Fruit fly (Drosophila melanogaster) whole organism, wandering third instar larva: Measurements from ENCODE around the gene CG8993.
A peak's percentile ranks its signal among the peaks of the same experiment; 100 is the strongest.

Source experiments
- Abd-B ChIP-seq: fragments of >200 bp; optimal IDR thresholded peaks from 2 replicates; lab custom pipeline; 2017; ENCODE audit warnings: missing biosample characterization, missing genetic modification characterization
- CG32264 ChIP-seq: fragments of 200-800 bp; sonication (Bioruptor generic); optimal IDR thresholded peaks from 2 replicates; lab custom pipeline; 2016; ENCODE audit warnings: missing biosample characterization, missing genetic modification characterization
- CG9705 ChIP-seq: fragments of 200-800 bp; sonication (Bioruptor generic); optimal IDR thresholded peaks from 2 replicates; lab custom pipeline; 2018; ENCODE audit warnings: missing biosample characterization, mild to moderate bottlenecking, missing genetic modification characterization
- CrebA ChIP-seq: fragments of 200-800 bp; sonication (Bioruptor generic); optimal IDR thresholded peaks from 2 replicates; lab custom pipeline; 2016; ENCODE audit warnings: missing biosample characterization, mild to moderate bottlenecking, missing genetic modification characterization, borderline replicate concordance
- Dfd ChIP-seq: fragments of >200 bp; optimal IDR thresholded peaks from 2 replicates; lab custom pipeline; 2017; ENCODE audit warnings: missing biosample characterization, missing genetic modification characterization
- Dif ChIP-seq: fragments of 200-275, 200-300 bp; sonication (Bioruptor generic); optimal IDR thresholded peaks from 2 replicates; lab custom pipeline; 2018; ENCODE audit warnings: missing biosample characterization, missing genetic modification characterization; ENCODE audit not compliant: partially characterized antibody
- GATAd ChIP-seq: sonication (Bioruptor generic); optimal IDR thresholded peaks from 2 replicates; lab custom pipeline; 2016; ENCODE audit warnings: missing biosample characterization, missing genetic modification characterization
- HLH106 ChIP-seq: fragments of 200-800 bp; optimal IDR thresholded peaks from 3 replicates; lab custom pipeline; 2019; ENCODE audit warnings: missing biosample characterization, mild to moderate bottlenecking, missing genetic modification characterization, moderate library complexity
- Hnf4 ChIP-seq: fragments of 200-800 bp; sonication (Bioruptor generic); optimal IDR thresholded peaks from 2 replicates; lab custom pipeline; 2016; ENCODE audit warnings: missing biosample characterization, mild to moderate bottlenecking, missing genetic modification characterization
- Hr78 ChIP-seq: fragments of >200 bp; optimal IDR thresholded peaks from 2 replicates; lab custom pipeline; 2017; ENCODE audit warnings: missing biosample characterization, missing genetic modification characterization
- Hr83 ChIP-seq: fragments of 200-300 bp; sonication (Bioruptor generic); optimal IDR thresholded peaks from 2 replicates; lab custom pipeline; 2016; ENCODE audit warnings: missing biosample characterization, mild to moderate bottlenecking, missing genetic modification characterization, moderate library complexity; ENCODE audit not compliant: poor library complexity, severe bottlenecking
- Jra ChIP-seq: sonication (Bioruptor generic); optimal IDR thresholded peaks from 2 replicates; lab custom pipeline; 2016; ENCODE audit warnings: missing biosample characterization, missing genetic modification characterization
- Mio ChIP-seq: sonication (Bioruptor generic); optimal IDR thresholded peaks from 2 replicates; lab custom pipeline; 2016; ENCODE audit warnings: missing biosample characterization, missing genetic modification characterization
- Myc ChIP-seq: fragments of >200 bp; optimal IDR thresholded peaks from 2 replicates; lab custom pipeline; 2017
- N ChIP-seq: fragments of >200 bp; optimal IDR thresholded peaks from 2 replicates; lab custom pipeline; 2018; ENCODE audit warnings: missing biosample characterization, missing external identifiers, missing genetic modification characterization
- OdsH ChIP-seq: fragments of 200-800 bp; sonication (Bioruptor generic); optimal IDR thresholded peaks from 2 replicates; lab custom pipeline; 2016; ENCODE audit warnings: missing biosample characterization, mild to moderate bottlenecking, missing genetic modification characterization
- Rel ChIP-seq, 2 experiments: fragments of 200-800 bp; sonication (Bioruptor generic) in 1 of 2; optimal IDR thresholded peaks; 2 replicates in 1 of 2; 3 replicates in 1 of 2; lab custom pipeline; 2016 to 2019; ENCODE audit warnings: mild to moderate bottlenecking in 2 of 2, missing biosample characterization in 2 of 2, missing genetic modification characterization in 2 of 2, moderate library complexity in 1 of 2
- Sp1 ChIP-seq: fragments of 200-800 bp; sonication (Bioruptor generic); optimal IDR thresholded peaks from 3 replicates; lab custom pipeline; 2019; ENCODE audit warnings: missing biosample characterization, mild to moderate bottlenecking, missing genetic modification characterization, moderate library complexity
- Vsx2 ChIP-seq: fragments of 200-300, 225-300 bp; sonication (Bioruptor generic); optimal IDR thresholded peaks from 2 replicates; lab custom pipeline; 2018; ENCODE audit warnings: missing biosample characterization, missing genetic modification characterization; ENCODE audit not compliant: partially characterized antibody
- br ChIP-seq: fragments of 200-800 bp; sonication (Bioruptor generic); optimal IDR thresholded peaks from 2 replicates; lab custom pipeline; 2016; ENCODE audit warnings: missing biosample characterization, missing genetic modification characterization
- brk ChIP-seq: fragments of 200-800 bp; sonication (Bioruptor generic); optimal IDR thresholded peaks from 2 replicates; lab custom pipeline; 2016; ENCODE audit warnings: missing biosample characterization, mild to moderate bottlenecking, missing genetic modification characterization
- dl ChIP-seq, 2 experiments: fragments of 175-275, 200-275 bp in 1 of 2; fragments of 200-275 bp in 1 of 2; sonication (Bioruptor generic); optimal IDR thresholded peaks; lab custom pipeline; 2018; ENCODE audit warnings: mild to moderate bottlenecking in 2 of 2, missing biosample characterization in 2 of 2, missing genetic modification characterization in 2 of 2, moderate library complexity in 2 of 2; ENCODE audit not compliant: partially characterized antibody in 2 of 2, insufficient read depth in 1 of 2
- dmrt93B ChIP-seq: fragments of 200-800 bp; sonication (Bioruptor generic); optimal IDR thresholded peaks from 2 replicates; lab custom pipeline; 2018; ENCODE audit warnings: missing biosample characterization, mild to moderate bottlenecking, missing genetic modification characterization
- dsf ChIP-seq: sonication (Bioruptor generic); optimal IDR thresholded peaks from 2 replicates; lab custom pipeline; 2016; ENCODE audit warnings: missing biosample characterization, missing genetic modification characterization, borderline replicate concordance
- ey ChIP-seq: fragments of 200-800 bp; sonication (Bioruptor generic); optimal IDR thresholded peaks from 2 replicates; lab custom pipeline; 2016; ENCODE audit warnings: missing biosample characterization, missing genetic modification characterization
- foxo ChIP-seq, 2 experiments: fragments of 200-800 bp; sonication (Bioruptor generic); optimal IDR thresholded peaks; 2 replicates in 1 of 2; 3 replicates in 1 of 2; lab custom pipeline; 2016 to 2017; ENCODE audit warnings: missing biosample characterization in 2 of 2, missing genetic modification characterization in 2 of 2
- fru ChIP-seq: fragments of 200-800 bp; sonication (Bioruptor generic); optimal IDR thresholded peaks from 3 replicates; lab custom pipeline; 2016; ENCODE audit warnings: missing biosample characterization, mild to moderate bottlenecking, missing genetic modification characterization
- h ChIP-seq: fragments of 200-800 bp; sonication (Bioruptor generic); optimal IDR thresholded peaks from 3 replicates; lab custom pipeline; 2016; ENCODE audit warnings: missing biosample characterization, mild to moderate bottlenecking, missing genetic modification characterization
- jim ChIP-seq: fragments of 175-275, 200-325 bp; sonication (Bioruptor generic); optimal IDR thresholded peaks from 2 replicates; lab custom pipeline; 2016; ENCODE audit warnings: missing biosample characterization, mild to moderate bottlenecking, missing genetic modification characterization
- lola ChIP-seq: fragments of >200 bp; optimal IDR thresholded peaks from 2 replicates; lab custom pipeline; 2017; ENCODE audit warnings: missing biosample characterization, missing genetic modification characterization
- pan ChIP-seq: fragments of >200 bp; optimal IDR thresholded peaks from 2 replicates; lab custom pipeline; 2017
- psq ChIP-seq: fragments of 200-800 bp; sonication (Bioruptor generic); optimal IDR thresholded peaks from 3 replicates; lab custom pipeline; 2017; ENCODE audit warnings: missing biosample characterization, mild to moderate bottlenecking, missing genetic modification characterization, moderate library complexity
- rgr ChIP-seq: fragments of 200-800 bp; sonication (Bioruptor generic); optimal IDR thresholded peaks from 3 replicates; lab custom pipeline; 2016; ENCODE audit warnings: missing biosample characterization, mild to moderate bottlenecking, missing genetic modification characterization
- sage ChIP-seq: fragments of 200-800 bp; sonication (Bioruptor generic); optimal IDR thresholded peaks from 2 replicates; lab custom pipeline; 2016; ENCODE audit warnings: missing biosample characterization, mild to moderate bottlenecking, missing genetic modification characterization
- sv ChIP-seq: fragments of 200-800 bp; sonication (Bioruptor generic); optimal IDR thresholded peaks from 3 replicates; lab custom pipeline; 2016; ENCODE audit warnings: missing biosample characterization, missing genetic modification characterization
- tai ChIP-seq: sonication (Bioruptor generic); optimal IDR thresholded peaks from 2 replicates; lab custom pipeline; 2016; ENCODE audit warnings: missing biosample characterization, missing genetic modification characterization
- usp ChIP-seq: fragments of >200 bp; optimal IDR thresholded peaks from 2 replicates; lab custom pipeline; 2017; ENCODE audit warnings: missing biosample characterization, missing genetic modification characterization
- woc ChIP-seq: sonication (Bioruptor generic); optimal IDR thresholded peaks from 2 replicates; lab custom pipeline; 2016; ENCODE audit warnings: missing biosample characterization, mild to moderate bottlenecking, missing genetic modification characterization

The CG8993 gene

DNA sequence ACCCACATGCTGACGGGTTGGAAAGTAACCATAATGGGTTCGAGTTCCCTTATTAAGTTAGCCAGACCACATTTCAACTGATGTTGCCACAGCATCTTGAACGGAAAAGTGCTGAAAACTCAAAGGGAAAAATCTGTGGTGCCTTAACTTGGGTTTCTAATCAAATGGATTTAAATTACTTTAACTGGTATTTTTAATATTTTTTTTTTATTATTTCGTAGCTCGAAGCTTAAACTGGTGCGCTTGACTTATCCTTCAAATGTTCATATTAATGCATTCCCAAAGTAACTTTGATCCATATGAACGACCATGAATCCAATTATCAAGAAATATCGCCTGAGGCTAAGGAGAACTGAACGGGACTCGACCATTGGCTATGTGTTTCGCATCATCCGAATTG lies 11.7 kb upstream of the CG8993 start, which contains the start of gene CG13801:
Gene CG13801 (plus strand): TSS at position 301 of the 400 bp plus-strand sequence.
- TF ChIP-seq psq = no peak
- no peak for TF ChIP-seq Abd-B (GFP tag; lab: Kevin White, UChicago)
- no peak for TF ChIP-seq fru (GFP tag; lab: Kevin White, UChicago)
- TF ChIP-seq rgr (GFP tag; lab: Kevin White, UChicago) = no peak

DNA sequence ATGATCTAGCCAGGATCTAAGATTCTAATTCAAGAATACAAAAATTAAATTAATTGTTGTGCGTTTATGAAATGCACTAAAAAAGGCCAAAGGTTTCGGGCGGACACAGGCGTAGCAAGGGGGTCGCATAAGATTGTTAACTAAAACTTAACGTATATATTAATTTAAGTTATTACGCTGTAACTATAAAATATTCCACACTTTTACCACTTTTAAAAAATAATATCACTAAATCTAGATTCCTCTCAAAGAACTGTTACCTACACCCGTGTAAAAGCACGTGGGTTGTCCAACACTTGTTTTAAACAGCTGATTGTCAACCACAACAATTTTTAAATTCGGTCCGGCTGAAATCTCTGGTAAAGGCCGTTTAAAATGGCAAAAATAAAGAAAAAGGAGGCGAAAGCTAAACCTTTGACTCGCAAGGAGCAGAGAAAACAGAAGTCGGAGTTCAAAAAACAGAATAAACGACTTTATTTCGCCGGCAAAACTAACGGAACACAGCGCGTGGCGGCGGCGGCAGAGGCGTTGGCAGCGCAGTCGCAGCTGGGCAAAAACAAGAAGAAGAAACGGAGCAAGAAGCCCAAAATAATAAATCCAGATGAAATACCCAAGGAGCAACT lies 1.5 kb downstream of the CG8993 start, which contains the start of the genes mRpL23 and CG9004:
Gene mRpL23 (minus strand): TSS at position 284 of the 623 bp plus-strand sequence.
Gene CG9004 (plus strand): TSS at position 308 of the 623 bp plus-strand sequence.
- TF ChIP-seq N (GFP tag; lab: Kevin White, UChicago) (no peak), dsf (peak; percentile 97), Hnf4 (peak; percentile 99), ey (GFP tag; lab: Kevin White, UChicago) (peak; percentile 99), psq (peak; percentile 98), dl (GFP tag; optimal IDR thresholded peaks at IDR 0.05; lab: Kevin White, UChicago; ENCODE audit: insufficient read depth in 1 of 2, partially characterized antibody in 2 of 2) (no peak), Abd-B (GFP tag; lab: Kevin White, UChicago) (no peak), fru (GFP tag; lab: Kevin White, UChicago) (peak; percentile 99), GATAd (peak; percentile 98), Dif (no peak), dmrt93B (GFP tag; lab: Kevin White, UChicago) (peak; percentile 99), CG9705 (peak; percentile 98), Dfd (GFP tag; lab: Kevin White, UChicago) (peak; percentile 97), br (GFP tag; lab: Kevin White, UChicago) (peak; percentile 99), jim (GFP tag; lab: Kevin White, UChicago) (peak; percentile 91), OdsH (GFP tag; lab: Kevin White, UChicago) (peak; percentile 99), Mio (GFP tag; lab: Kevin White, UChicago) (peak; percentile 92), rgr (GFP tag; lab: Kevin White, UChicago) (peak; percentile 100), h (GFP tag; lab: Kevin White, UChicago) (peak; percentile 100), woc (peak; percentile 96), sv (GFP tag; lab: Kevin White, UChicago) (peak; percentile 99), sage (GFP tag; lab: Kevin White, UChicago) (peak; percentile 97), HLH106 (tag; lab: Kevin White, UChicago) (peak; percentile 99), Rel (GFP tag; optimal IDR thresholded peaks at IDR 0.05; lab: Kevin White, UChicago) (peak; percentile 87), Rel (tag; optimal IDR thresholded peaks at IDR 0.05; lab: Kevin White, UChicago) (peak; percentile 91), lola (no peak), foxo (GFP tag; optimal IDR thresholded peaks at IDR 0.05; lab: Kevin White, UChicago) (peak; percentile 91 to 99), Vsx2 (GFP tag; lab: Kevin White, UChicago) (no peak), CrebA (GFP tag; lab: Kevin White, UChicago) (no peak), usp (no peak), pan (lab: Kevin White, UChicago) (no peak), Jra (GFP tag; lab: Kevin White, UChicago) (peak; percentile 98), Hr83 (peak; percentile 96), Sp1 (GFP tag; lab: Kevin White, UChicago) (peak; percentile 99), brk (GFP tag; lab: Kevin White, UChicago) (peak; percentile 98), Myc (lab: Kevin White, UChicago) (peak; percentile 37), tai (GFP tag; lab: Kevin White, UChicago) (no peak), Hr78 (GFP tag; lab: Kevin White, UChicago) (no peak), CG32264 (GFP tag; lab: Kevin White, UChicago) (peak; percentile 97)
